Fruit fly (Drosophila melanogaster): ENCODE data around the gene CG42714.

Gene CG42714

dm6 chr3L:6262644-6263404 lies 29.0 kb upstream of the CG42714 start, which contains the start of gene Ldh (continued):
- TF ChIP-seq nau (GFP tag; optimal IDR thresholded peaks at IDR 0.05), result peak; percentile 94
- no peak for TF ChIP-seq mld (GFP tag; IDR thresholded peaks at IDR 0.05; ENCODE audit: partially characterized antibody)
- peak; percentile 90 for TF ChIP-seq so (GFP tag; IDR thresholded peaks at IDR 0.05)

dm6 chr3L:6262076-6262504 lies 28.2 kb upstream of the CG42714 start:
- no peak for TF ChIP-seq ham (GFP tag; IDR thresholded peaks at IDR 0.05)
- TF ChIP-seq Xrp1 (GFP tag; IDR thresholded peaks at IDR 0.05), result no peak
- peak; percentile 33; the same call in 1 of the 3 replicates for TF ChIP-seq sr (GFP tag; IDR thresholded peaks at IDR 0.05)
- TF ChIP-seq H15 (GFP tag; IDR thresholded peaks at IDR 0.05), result no peak
- TF ChIP-seq jing (GFP tag; optimal IDR thresholded peaks at IDR 0.05), result no peak
- no peak for TF ChIP-seq C15 (GFP tag; IDR thresholded peaks at IDR 0.05)
- TF ChIP-seq CG11504 (tag; optimal IDR thresholded peaks at IDR 0.05), result no peak
- no peak for TF ChIP-seq tx (GFP tag; optimal IDR thresholded peaks at IDR 0.05)
- no peak for TF ChIP-seq chif (GFP tag; optimal IDR thresholded peaks at IDR 0.05)
- TF ChIP-seq CG1233 (GFP tag; optimal IDR thresholded peaks at IDR 0.05), result no peak
- TF ChIP-seq gcm (GFP tag; optimal IDR thresholded peaks at IDR 0.05), result no peak
- no peak for TF ChIP-seq Dip2 (GFP tag; IDR thresholded peaks at IDR 0.05)
- no peak for TF ChIP-seq MBD-R2 (GFP tag; IDR thresholded peaks at IDR 0.05)
- no peak for TF ChIP-seq fu2 (GFP tag; optimal IDR thresholded peaks at IDR 0.05)
- TF ChIP-seq pan (optimal IDR thresholded peaks at IDR 0.05), result no peak
- no peak for TF ChIP-seq pan (GFP tag; optimal IDR thresholded peaks at IDR 0.05 in 1 of 2, IDR thresholded peaks at IDR 0.05 in 1 of 2)
- no peak for TF ChIP-seq bbx (GFP tag; IDR thresholded peaks at IDR 0.05; ENCODE audit: partially characterized antibody)
- no peak for TF ChIP-seq CG2202 (tag; optimal IDR thresholded peaks at IDR 0.05)
- TF ChIP-seq ewg (GFP tag; optimal IDR thresholded peaks at IDR 0.05), result peak; percentile 79
- TF ChIP-seq Adf1 (GFP tag; IDR thresholded peaks at IDR 0.05), result no peak
- TF ChIP-seq bsh (GFP tag; optimal IDR thresholded peaks at IDR 0.05), result no peak
- TF ChIP-seq Blimp-1 (GFP tag; optimal IDR thresholded peaks at IDR 0.05), result peak; percentile 90
- TF ChIP-seq CG5245 (GFP tag; optimal IDR thresholded peaks at IDR 0.05), result no peak
- TF ChIP-seq pros (GFP tag; optimal IDR thresholded peaks at IDR 0.05), result no peak
- TF ChIP-seq zen2 (GFP tag; IDR thresholded peaks at IDR 0.05; ENCODE audit: partially characterized antibody), result no peak
- TF ChIP-seq CG8478 (optimal IDR thresholded peaks at IDR 0.05), result no peak
- no peak for TF ChIP-seq aop (GFP tag; IDR thresholded peaks at IDR 0.05)
- TF ChIP-seq CG1529 (GFP tag; optimal IDR thresholded peaks at IDR 0.05), result no peak
- no peak for TF ChIP-seq CG7357 (GFP tag; IDR thresholded peaks at IDR 0.05)
- TF ChIP-seq CG31388 (GFP tag; optimal IDR thresholded peaks at IDR 0.05), result no peak
- TF ChIP-seq bigmax (GFP tag; optimal IDR thresholded peaks at IDR 0.05), result no peak
- TF ChIP-seq CG17359 (tag; optimal IDR thresholded peaks at IDR 0.05), result no peak
- no peak for TF ChIP-seq Hr51 (GFP tag; optimal IDR thresholded peaks at IDR 0.05)
- TF ChIP-seq CG10654 (GFP tag; optimal IDR thresholded peaks at IDR 0.05), result no peak
- no peak for TF ChIP-seq CG3163 (GFP tag; optimal IDR thresholded peaks at IDR 0.05)
- TF ChIP-seq hbn (GFP tag; IDR thresholded peaks at IDR 0.05; ENCODE audit: partially characterized antibody), result no peak
- TF ChIP-seq repo (GFP tag; optimal IDR thresholded peaks at IDR 0.05), result no peak
- no peak for TF ChIP-seq Dp (GFP tag; optimal IDR thresholded peaks at IDR 0.05)
- no peak for TF ChIP-seq CG9437 (GFP tag; optimal IDR thresholded peaks at IDR 0.05)
- TF ChIP-seq nmo (GFP tag; optimal IDR thresholded peaks at IDR 0.05), result no peak
- peak; percentile 71 for TF ChIP-seq scrt (GFP tag; optimal IDR thresholded peaks at IDR 0.05)
- peak; percentile 96 for TF ChIP-seq ERR (GFP tag; optimal IDR thresholded peaks at IDR 0.05)
- TF ChIP-seq ind (GFP tag; optimal IDR thresholded peaks at IDR 0.05), result no peak
- TF ChIP-seq CG7839 (tag; optimal IDR thresholded peaks at IDR 0.05), result no peak
- TF ChIP-seq Ets65A (GFP tag), result peak; percentile 31
- no peak for TF ChIP-seq Ravus (GFP tag; IDR thresholded peaks at IDR 0.05)
